Fruit fly (Drosophila melanogaster) whole organism, adult: Measurements from ENCODE around the gene HP1D3csd.

ENCODE experiments used
- CG11617 ChIP-seq: fragments of 200-800 bp; sonication (Bioruptor generic); optimal IDR thresholded peaks from 2 replicates; lab custom pipeline; 2017; ENCODE audit warnings: mild to moderate bottlenecking, missing biosample characterization, missing genetic modification reagents, missing genetic modification characterization
- CG12768 ChIP-seq: fragments of 200-800 bp; sonication (Bioruptor generic); optimal IDR thresholded peaks from 2 replicates; lab custom pipeline; 2017; ENCODE audit warnings: missing biosample characterization, missing genetic modification characterization, mild to moderate bottlenecking, moderate library complexity, missing genetic modification reagents
- CG14711 ChIP-seq: fragments of 200-800 bp; sonication (Bioruptor generic); optimal IDR thresholded peaks from 2 replicates; lab custom pipeline; 2018; ENCODE audit warnings: missing biosample characterization, mild to moderate bottlenecking, missing genetic modification characterization, moderate library complexity
- CG1620 ChIP-seq: fragments of 200-800 bp; sonication (Bioruptor generic); optimal IDR thresholded peaks from 2 replicates; lab custom pipeline; 2016; ENCODE audit warnings: missing biosample characterization, missing genetic modification characterization
- CG33017 ChIP-seq: fragments of 200-800 bp; sonication (Bioruptor generic); optimal IDR thresholded peaks from 2 replicates; lab custom pipeline; 2018; ENCODE audit warnings: missing biosample characterization, mild to moderate bottlenecking, missing genetic modification characterization, moderate library complexity
- CG7045 ChIP-seq: fragments of 200-800 bp; sonication (Bioruptor generic); optimal IDR thresholded peaks from 2 replicates; lab custom pipeline; 2017; ENCODE audit warnings: missing biosample characterization, mild to moderate bottlenecking, missing genetic modification characterization
- CG7101 ChIP-seq: fragments of 200-800 bp; sonication (Bioruptor generic); optimal IDR thresholded peaks from 2 replicates; lab custom pipeline; 2018; ENCODE audit warnings: missing biosample characterization, mild to moderate bottlenecking, missing genetic modification characterization, moderate library complexity
- Clk ChIP-seq: fragments of 200-800 bp; sonication (Bioruptor generic); optimal IDR thresholded peaks from 2 replicates; lab custom pipeline; 2017; ENCODE audit warnings: missing biosample characterization, missing genetic modification characterization
- Crg-1 ChIP-seq: fragments of 200-800 bp; sonication (Bioruptor generic); optimal IDR thresholded peaks from 2 replicates; lab custom pipeline; 2016; ENCODE audit warnings: missing biosample characterization, missing genetic modification characterization
- Hr96 ChIP-seq: fragments of 200-800 bp; sonication (Bioruptor generic); optimal IDR thresholded peaks from 2 replicates; lab custom pipeline; 2016; ENCODE audit warnings: missing biosample characterization, missing genetic modification characterization
- Mnt ChIP-seq: fragments of 200-800 bp; sonication (Bioruptor generic); optimal IDR thresholded peaks from 2 replicates; lab custom pipeline; 2016; ENCODE audit warnings: missing biosample characterization, mild to moderate bottlenecking, missing genetic modification characterization
- bab1 ChIP-seq: fragments of 200-800 bp; sonication (Bioruptor generic); optimal IDR thresholded peaks from 3 replicates; lab custom pipeline; 2019; ENCODE audit warnings: missing biosample characterization, mild to moderate bottlenecking, missing genetic modification characterization, moderate library complexity
- cic ChIP-seq: fragments of 200-800 bp; sonication (Bioruptor generic); optimal IDR thresholded peaks from 2 replicates; lab custom pipeline; 2017; ENCODE audit warnings: missing biosample characterization, mild to moderate bottlenecking, missing genetic modification characterization, moderate library complexity
- cnc ChIP-seq, 2 experiments: fragments of >200 bp; optimal IDR thresholded peaks; 2 replicates each; lab custom pipeline; 2017
- kay ChIP-seq: fragments of 200-800 bp; sonication (Bioruptor generic); peaks from one replicate; lab custom pipeline; 2016; ENCODE audit warnings: missing biosample characterization, missing genetic modification characterization, borderline replicate concordance
- ovo ChIP-seq: fragments of 200-800 bp; sonication (Bioruptor generic); optimal IDR thresholded peaks from 2 replicates; lab custom pipeline; 2016; ENCODE audit warnings: missing biosample characterization, missing genetic modification characterization
- pad ChIP-seq: fragments of 200-800 bp; sonication (Bioruptor generic); optimal IDR thresholded peaks from 3 replicates; lab custom pipeline; 2017; ENCODE audit warnings: missing biosample characterization, missing genetic modification characterization, mild to moderate bottlenecking, moderate library complexity, missing genetic modification reagents
- tj ChIP-seq: fragments of 200-800 bp; sonication (Bioruptor generic); optimal IDR thresholded peaks from 3 replicates; lab custom pipeline; 2017; ENCODE audit warnings: missing biosample characterization, mild to moderate bottlenecking, missing genetic modification characterization, moderate library complexity
- toe ChIP-seq: fragments of 200-800 bp; sonication (Bioruptor generic); optimal IDR thresholded peaks from 2 replicates; lab custom pipeline; 2016; ENCODE audit warnings: missing biosample characterization, missing genetic modification characterization

The HP1D3csd gene

dm6 chrX:19220963-19221572 lies 31.1 kb downstream of the HP1D3csd start:
- no peak for TF ChIP-seq Hr96 (GFP tag; lab: Kevin White, UChicago)
- no peak for TF ChIP-seq tj (GFP tag; lab: Kevin White, UChicago)
- no peak for TF ChIP-seq CG12768 (GFP tag; lab: Kevin White, UChicago)
- no peak for TF ChIP-seq CG7045 (GFP tag; lab: Kevin White, UChicago)
- no peak for TF ChIP-seq pad (GFP tag; lab: Kevin White, UChicago)
- TF ChIP-seq CG14711: no peak
- no peak for TF ChIP-seq CG11617 (GFP tag; lab: Kevin White, UChicago)
- no peak for TF ChIP-seq ovo (GFP tag; lab: Kevin White, UChicago)
- TF ChIP-seq bab1 (GFP tag; lab: Kevin White, UChicago): no peak
- TF ChIP-seq CG7101 (tag; lab: Kevin White, UChicago): no peak
- no peak for TF ChIP-seq CG1620 (GFP tag; lab: Kevin White, UChicago)
- no peak for TF ChIP-seq Clk (GFP tag; lab: Kevin White, UChicago)
- no peak for TF ChIP-seq Crg-1 (GFP tag; lab: Kevin White, UChicago)
- TF ChIP-seq CG33017 (tag; lab: Kevin White, UChicago): no peak
- no peak for TF ChIP-seq toe
- TF ChIP-seq Mnt (GFP tag; lab: Kevin White, UChicago): no peak

dm6 chrX:19224580-19225303 lies 34.7 kb downstream of the HP1D3csd start:
- no peak for TF ChIP-seq cnc (optimal IDR thresholded peaks at IDR 0.05; lab: Kevin White, UChicago)
- TF ChIP-seq toe: no peak
- TF ChIP-seq Mnt (GFP tag; lab: Kevin White, UChicago): no peak

- no peak for TF ChIP-seq CG12768 (GFP tag; lab: Kevin White, UChicago)
- TF ChIP-seq ovo (GFP tag; lab: Kevin White, UChicago): no peak
- no peak for TF ChIP-seq CG7101 (tag; lab: Kevin White, UChicago)
- no peak for TF ChIP-seq cic (GFP tag; lab: Kevin White, UChicago)
- no peak for TF ChIP-seq CG11617 (GFP tag; lab: Kevin White, UChicago)
- TF ChIP-seq pad (GFP tag; lab: Kevin White, UChicago): no peak
- no peak for TF ChIP-seq Hr96 (GFP tag; lab: Kevin White, UChicago)
- no peak for TF ChIP-seq Crg-1 (GFP tag; lab: Kevin White, UChicago)
- no peak for TF ChIP-seq CG7045 (GFP tag; lab: Kevin White, UChicago)
- TF ChIP-seq CG1620 (GFP tag; lab: Kevin White, UChicago): no peak
- TF ChIP-seq Clk (GFP tag; lab: Kevin White, UChicago): no peak
- TF ChIP-seq bab1 (GFP tag; lab: Kevin White, UChicago): no peak
- no peak for TF ChIP-seq toe
Observed at dm6 chrX:19225304-19225640, 35.3 kb downstream of the HP1D3csd start.

dm6 chrX:19229855-19230433 lies 39.9 kb downstream of the HP1D3csd start:
- TF ChIP-seq pad (GFP tag; lab: Kevin White, UChicago): no peak
- no peak for TF ChIP-seq CG11617 (GFP tag; lab: Kevin White, UChicago)
- no peak for TF ChIP-seq cnc (optimal IDR thresholded peaks at IDR 0.05; lab: Kevin White, UChicago)
- TF ChIP-seq tj (GFP tag; lab: Kevin White, UChicago): no peak
- TF ChIP-seq Crg-1 (GFP tag; lab: Kevin White, UChicago): no peak
- TF ChIP-seq Hr96 (GFP tag; lab: Kevin White, UChicago): no peak
- TF ChIP-seq CG7101 (tag; lab: Kevin White, UChicago): no peak

dm6 chrX:19238613-19239012 lies 48.6 kb downstream of the HP1D3csd start:
- TF ChIP-seq CG7101 (tag; lab: Kevin White, UChicago): no peak
- no peak for TF ChIP-seq Clk (GFP tag; lab: Kevin White, UChicago)
- no peak for TF ChIP-seq CG14711
- TF ChIP-seq toe: no peak
- no peak for TF ChIP-seq CG1620 (GFP tag; lab: Kevin White, UChicago)
- TF ChIP-seq cic (GFP tag; lab: Kevin White, UChicago): no peak
- TF ChIP-seq kay (GFP tag; lab: Kevin White, UChicago): no peak
- no peak for TF ChIP-seq Crg-1 (GFP tag; lab: Kevin White, UChicago)
- no peak for TF ChIP-seq cnc (optimal IDR thresholded peaks at IDR 0.05; lab: Kevin White, UChicago)
- TF ChIP-seq CG12768 (GFP tag; lab: Kevin White, UChicago): no peak
- no peak for TF ChIP-seq bab1 (GFP tag; lab: Kevin White, UChicago)
- no peak for TF ChIP-seq CG33017 (tag; lab: Kevin White, UChicago)
- TF ChIP-seq pad (GFP tag; lab: Kevin White, UChicago): no peak
- no peak for TF ChIP-seq ovo (GFP tag; lab: Kevin White, UChicago)

dm6 chrX:19239365-19239764 lies 49.4 kb downstream of the HP1D3csd start:
- no peak for TF ChIP-seq kay (GFP tag; lab: Kevin White, UChicago)
- no peak for TF ChIP-seq bab1 (GFP tag; lab: Kevin White, UChicago)
- TF ChIP-seq Hr96 (GFP tag; lab: Kevin White, UChicago): no peak
- TF ChIP-seq CG14711: no peak
